Fruit fly (Drosophila melanogaster) whole organism, pupa: ENCODE results near the gene CG15878.

Experiments
- CG10348 ChIP-seq: fragments of 200-800 bp; sonication (Bioruptor generic); IDR thresholded peaks from 2 replicates; pipeline ENCODE4 v1.3.6; 2022; ENCODE audit warnings: missing biosample characterization, missing genetic modification characterization
- CG12605 ChIP-seq: fragments of 200-800 bp; sonication (Bioruptor generic); IDR thresholded peaks from 2 replicates; pipeline ENCODE4 v1.3.6; 2022; ENCODE audit warnings: missing biosample characterization, missing genetic modification characterization
- CG13204 ChIP-seq: fragments of 200-800 bp; sonication (Bioruptor generic); optimal IDR thresholded peaks from 2 replicates; lab custom pipeline; 2018; ENCODE audit warnings: missing biosample characterization, mild to moderate bottlenecking, missing genetic modification characterization, moderate library complexity
- CG14655 ChIP-seq: fragments of 200-800 bp; sonication (Bioruptor generic); optimal IDR thresholded peaks from 3 replicates; lab custom pipeline; 2017; ENCODE audit warnings: mild to moderate bottlenecking, missing biosample characterization, missing genetic modification reagents, missing genetic modification characterization
- CG15710 ChIP-seq: fragments of 200-800 bp; sonication (Bioruptor generic); optimal IDR thresholded peaks from 2 replicates; lab custom pipeline; 2018; ENCODE audit warnings: missing biosample characterization, mild to moderate bottlenecking, missing genetic modification characterization, moderate library complexity
- CG17806 ChIP-seq: fragments of 200-800 bp; sonication (Bioruptor generic); optimal IDR thresholded peaks from 2 replicates; lab custom pipeline; 2018; ENCODE audit warnings: missing biosample characterization, mild to moderate bottlenecking, missing genetic modification characterization, moderate library complexity
- CG32121 ChIP-seq: fragments of 200-800 bp; sonication (Bioruptor generic); IDR thresholded peaks from 2 replicates; pipeline ENCODE4 v1.3.6; 2022; ENCODE audit warnings: missing biosample characterization, missing genetic modification characterization
- CG34367 ChIP-seq: fragments of 200-800 bp; sonication (Bioruptor generic); optimal IDR thresholded peaks from 2 replicates; lab custom pipeline; 2018; ENCODE audit warnings: missing biosample characterization, mild to moderate bottlenecking, missing genetic modification characterization
- CG4496 ChIP-seq: fragments of 200-800 bp; sonication (Bioruptor generic); IDR thresholded peaks from 3 replicates; pipeline ENCODE4 v1.3.6; 2022; ENCODE audit warnings: missing biosample characterization, missing genetic modification characterization
- CG8159 ChIP-seq: fragments of 200-800 bp; sonication (Bioruptor generic); optimal IDR thresholded peaks from 3 replicates; lab custom pipeline; 2018; ENCODE audit warnings: missing biosample characterization, mild to moderate bottlenecking, missing genetic modification characterization, moderate library complexity
- CG8301 ChIP-seq: fragments of 200-800 bp; sonication (Bioruptor generic); optimal IDR thresholded peaks from 2 replicates; lab custom pipeline; 2018; ENCODE audit warnings: missing biosample characterization, mild to moderate bottlenecking, missing genetic modification characterization
- CG9948 ChIP-seq: fragments of 200-800 bp; sonication (Bioruptor generic); optimal IDR thresholded peaks from 2 replicates; lab custom pipeline; 2018; ENCODE audit warnings: missing biosample characterization, mild to moderate bottlenecking, missing genetic modification characterization, moderate library complexity
- D1 ChIP-seq: fragments of 200-800 bp; sonication (Bioruptor generic); optimal IDR thresholded peaks from 2 replicates; lab custom pipeline; 2018; ENCODE audit warnings: missing biosample characterization, mild to moderate bottlenecking, missing genetic modification characterization, moderate library complexity
- EcR ChIP-seq: fragments of 200-800 bp; sonication (Bioruptor generic); optimal IDR thresholded peaks from 3 replicates; lab custom pipeline; 2019; ENCODE audit warnings: missing biosample characterization, missing genetic modification characterization, mild to moderate bottlenecking, moderate library complexity, missing genetic modification reagents
- Ets98B ChIP-seq: fragments of 200-800 bp; sonication (Bioruptor generic); IDR thresholded peaks from 2 replicates; pipeline ENCODE4 v1.3.6; 2022; ENCODE audit warnings: missing biosample characterization, missing genetic modification characterization
- Pif1A ChIP-seq: fragments of 200-800 bp; sonication (Bioruptor generic); optimal IDR thresholded peaks from 3 replicates; lab custom pipeline; 2016; ENCODE audit warnings: missing biosample characterization, missing genetic modification characterization
- Pif1B ChIP-seq: fragments of 200-800 bp; sonication (Bioruptor generic); optimal IDR thresholded peaks from 3 replicates; lab custom pipeline; 2016; ENCODE audit warnings: missing biosample characterization, missing genetic modification characterization
- Snoo ChIP-seq: fragments of 200-800 bp; sonication (Bioruptor generic); optimal IDR thresholded peaks from 3 replicates; lab custom pipeline; 2017; ENCODE audit warnings: missing biosample characterization, mild to moderate bottlenecking, missing genetic modification characterization, inconsistent platforms
- fd96Ca ChIP-seq: fragments of 200-800 bp; sonication (Bioruptor generic); IDR thresholded peaks from 3 replicates; pipeline ENCODE4 v1.3.6; 2022; ENCODE audit warnings: missing biosample characterization, missing genetic modification characterization
- gl ChIP-seq: fragments of 200-800 bp; sonication (Bioruptor generic); optimal IDR thresholded peaks from 2 replicates; lab custom pipeline; 2018; ENCODE audit warnings: missing biosample characterization, mild to moderate bottlenecking, missing genetic modification characterization
- rn ChIP-seq: fragments of 200-800 bp; sonication (Bioruptor generic); IDR thresholded peaks from 2 replicates; pipeline ENCODE4 v1.3.6; 2022; ENCODE audit warnings: missing biosample characterization, missing genetic modification characterization

The CG15878 gene

dm6 chr3L:2174232-2174631 is 38.1 kb downstream of the CG15878 start, which contains the start of gene CG15820:
Gene CG15820, minus strand, starts transcription at chr3L:2174332.
- TF ChIP-seq D1 (tag; lab: Kevin White, UChicago) = no peak
- no peak for TF ChIP-seq CG13204 (GFP tag; lab: Kevin White, UChicago)
- TF ChIP-seq fd96Ca (GFP tag; lab: Robert Waterston, UW) = no peak
- no peak for TF ChIP-seq CG9948 (tag; lab: Kevin White, UChicago)
- TF ChIP-seq Pif1A = no peak
- no peak for TF ChIP-seq Snoo (tag; lab: Kevin White, UChicago)
- TF ChIP-seq CG10348 (GFP tag; lab: Robert Waterston, UW) = no peak
- TF ChIP-seq gl = no peak
- TF ChIP-seq Ets98B (GFP tag; lab: Robert Waterston, UW) = no peak
- TF ChIP-seq CG32121 (GFP tag; lab: Robert Waterston, UW) = no peak
- TF ChIP-seq CG17806 (tag; lab: Kevin White, UChicago) = no peak

dm6 chr3L:2170885-2171526 is 41.3 kb downstream of the CG15878 start, which contains the start of gene CG5704:
Gene CG5704, minus strand, starts transcription at chr3L:2170971.
- TF ChIP-seq CG17806 (tag; lab: Kevin White, UChicago) = no peak
- TF ChIP-seq CG14655 (GFP tag; lab: Kevin White, UChicago) = no peak
- no peak for TF ChIP-seq EcR (GFP tag; lab: Kevin White, UChicago)
- TF ChIP-seq Snoo (tag; lab: Kevin White, UChicago) = no peak
- TF ChIP-seq CG34367 (tag; lab: Kevin White, UChicago) = no peak
- no peak for TF ChIP-seq CG12605 (GFP tag; lab: Robert Waterston, UW)
- no peak for TF ChIP-seq CG8301 (tag; lab: Kevin White, UChicago)
- TF ChIP-seq Ets98B (GFP tag; lab: Robert Waterston, UW) = no peak
- no peak for TF ChIP-seq Pif1A
- no peak for TF ChIP-seq CG10348 (GFP tag; lab: Robert Waterston, UW)
- no peak for TF ChIP-seq fd96Ca (GFP tag; lab: Robert Waterston, UW)
- TF ChIP-seq CG9948 (tag; lab: Kevin White, UChicago) = no peak

dm6 chr3L:2168954-2169353 is 43.3 kb downstream of the CG15878 start, which contains the start of gene CG15879:
Gene CG15879, minus strand, starts transcription at chr3L:2169108.
- TF ChIP-seq CG4496 (no peak), Ets98B (GFP tag; lab: Robert Waterston, UW) (no peak), Pif1A (no peak), CG14655 (GFP tag; lab: Kevin White, UChicago) (no peak), D1 (tag; lab: Kevin White, UChicago) (no peak), CG17806 (tag; lab: Kevin White, UChicago) (no peak), CG8159 (no peak), CG34367 (tag; lab: Kevin White, UChicago) (no peak), CG10348 (GFP tag; lab: Robert Waterston, UW) (no peak), CG32121 (GFP tag; lab: Robert Waterston, UW) (no peak), CG8301 (tag; lab: Kevin White, UChicago) (no peak), Pif1B (GFP tag; lab: Kevin White, UChicago) (no peak), CG9948 (tag; lab: Kevin White, UChicago) (no peak), fd96Ca (GFP tag; lab: Robert Waterston, UW) (no peak), CG15710 (tag; lab: Kevin White, UChicago) (no peak), EcR (GFP tag; lab: Kevin White, UChicago) (no peak), rn (no peak), gl (no peak), CG13204 (GFP tag; lab: Kevin White, UChicago) (no peak)
- TF ChIP-seq, all 21 proteins: peak for 0

- TF ChIP-seq CG15710 (tag; lab: Kevin White, UChicago) = no peak
- TF ChIP-seq fd96Ca (GFP tag; lab: Robert Waterston, UW) = no peak
These were observed 45.5 kb downstream of the CG15878 start for dm6 chr3L:2166776-2167175.

dm6 chr3L:2164805-2165204 is 47.5 kb downstream of the CG15878 start:
- TF ChIP-seq CG8301 (tag; lab: Kevin White, UChicago) = peak; percentile 5
- TF ChIP-seq CG32121 (GFP tag; lab: Robert Waterston, UW) = no peak
- no peak for TF ChIP-seq EcR (GFP tag; lab: Kevin White, UChicago)
- TF ChIP-seq CG17806 (tag; lab: Kevin White, UChicago) = no peak
- peak; percentile 54; the same call in 1 of the 2 replicates for TF ChIP-seq CG12605 (GFP tag; lab: Robert Waterston, UW)
- peak; percentile 35 for TF ChIP-seq CG14655 (GFP tag; lab: Kevin White, UChicago)
- no peak for TF ChIP-seq Pif1B (GFP tag; lab: Kevin White, UChicago)
- TF ChIP-seq Pif1A = no peak
- peak; percentile 47; the same call in 1 of the 3 replicates for TF ChIP-seq fd96Ca (GFP tag; lab: Robert Waterston, UW)
- TF ChIP-seq CG10348 (GFP tag; lab: Robert Waterston, UW) = no peak
- no peak for TF ChIP-seq CG9948 (tag; lab: Kevin White, UChicago)
- 0 out of 2 replicates have a peak, but pooled peaks have one; percentile 38 for TF ChIP-seq Ets98B (GFP tag; lab: Robert Waterston, UW)
- no peak for TF ChIP-seq rn
- TF ChIP-seq CG8159 = peak; percentile 9
- TF ChIP-seq CG4496 = 0 out of 3 replicates have a peak, but pooled peaks have one; percentile 52

- TF ChIP-seq rn (peak; percentile 63; the same call in 1 of the 2 replicates), EcR (GFP tag; lab: Kevin White, UChicago) (peak; percentile 74), Pif1A (peak; percentile 86), CG12605 (GFP tag; lab: Robert Waterston, UW) (peak; percentile 53), CG34367 (tag; lab: Kevin White, UChicago) (peak; percentile 78), gl (peak; percentile 86), CG15710 (tag; lab: Kevin White, UChicago) (peak; percentile 90), CG9948 (tag; lab: Kevin White, UChicago) (peak; percentile 85), Ets98B (GFP tag; lab: Robert Waterston, UW) (peak; percentile 44; the same call in 1 of the 2 replicates), CG10348 (GFP tag; lab: Robert Waterston, UW) (no peak), CG13204 (GFP tag; lab: Kevin White, UChicago) (peak; percentile 69), CG14655 (GFP tag; lab: Kevin White, UChicago) (peak; percentile 73), Pif1B (GFP tag; lab: Kevin White, UChicago) (peak; percentile 77), CG8159 (peak; percentile 97), CG4496 (peak; percentile 75; the same call in 2 of the 3 replicates), Snoo (tag; lab: Kevin White, UChicago) (peak; percentile 95), CG8301 (tag; lab: Kevin White, UChicago) (peak; percentile 58), CG32121 (GFP tag; lab: Robert Waterston, UW) (peak; percentile 19; the same call in 1 of the 2 replicates), CG17806 (tag; lab: Kevin White, UChicago) (peak; percentile 96), fd96Ca (GFP tag; lab: Robert Waterston, UW) (no peak), D1 (tag; lab: Kevin White, UChicago) (peak; percentile 91)
- TF ChIP-seq, all 21 proteins: peak for 19
These were observed 48.2 kb downstream of the CG15878 start for dm6 chr3L:2164031-2164537.
